Fruit fly (Drosophila melanogaster): ENCODE results near the gene CG4631.

CG4631 gene

DNA sequence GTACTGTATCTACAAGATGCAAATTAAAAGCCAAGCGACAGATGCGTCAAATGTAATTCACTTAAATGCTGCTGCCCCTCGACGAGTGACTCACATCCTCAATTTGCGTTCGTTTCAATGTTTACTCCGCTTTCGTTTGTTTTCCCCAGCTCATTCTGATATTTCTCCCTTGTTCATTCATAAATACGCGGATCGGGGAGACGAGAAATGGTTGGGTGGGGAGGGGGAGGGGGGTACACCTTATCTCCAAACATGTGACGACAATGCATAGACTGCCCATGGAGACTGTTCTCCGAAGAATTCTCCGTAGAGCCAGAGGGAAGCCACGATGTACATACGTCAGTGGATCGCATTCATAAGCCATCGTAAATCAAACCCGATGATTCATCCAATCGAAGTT, 30.2 kb downstream of the CG4631 start:
- TF ChIP-seq psq (optimal IDR thresholded peaks at IDR 0.05) (no peak), usp (GFP tag; optimal IDR thresholded peaks at IDR 0.05) (no peak), pan (optimal IDR thresholded peaks at IDR 0.05) (no peak), Dll (optimal IDR thresholded peaks at IDR 0.05) (no peak), EcR (GFP tag; optimal IDR thresholded peaks at IDR 0.05) (no peak)

dm6 chr2L:16638349-16638748, 31.2 kb downstream of the CG4631 start:
- TF ChIP-seq Dll (optimal IDR thresholded peaks at IDR 0.05) (no peak), pan (optimal IDR thresholded peaks at IDR 0.05) (no peak), usp (GFP tag; optimal IDR thresholded peaks at IDR 0.05) (no peak), EcR (GFP tag; optimal IDR thresholded peaks at IDR 0.05) (no peak), CG8478 (optimal IDR thresholded peaks at IDR 0.05) (no peak), psq (optimal IDR thresholded peaks at IDR 0.05) (no peak)

- TF ChIP-seq psq (optimal IDR thresholded peaks at IDR 0.05) = no peak
- no peak for TF ChIP-seq Dll (optimal IDR thresholded peaks at IDR 0.05)
- TF ChIP-seq EcR (GFP tag; optimal IDR thresholded peaks at IDR 0.05) = no peak
- TF ChIP-seq pan (optimal IDR thresholded peaks at IDR 0.05) = no peak
- no peak for TF ChIP-seq CG8478 (optimal IDR thresholded peaks at IDR 0.05)
- TF ChIP-seq usp (GFP tag; optimal IDR thresholded peaks at IDR 0.05) = no peak
Observed at dm6 chr2L:16640846-16641245, 33.7 kb downstream of the CG4631 start.

DNA sequence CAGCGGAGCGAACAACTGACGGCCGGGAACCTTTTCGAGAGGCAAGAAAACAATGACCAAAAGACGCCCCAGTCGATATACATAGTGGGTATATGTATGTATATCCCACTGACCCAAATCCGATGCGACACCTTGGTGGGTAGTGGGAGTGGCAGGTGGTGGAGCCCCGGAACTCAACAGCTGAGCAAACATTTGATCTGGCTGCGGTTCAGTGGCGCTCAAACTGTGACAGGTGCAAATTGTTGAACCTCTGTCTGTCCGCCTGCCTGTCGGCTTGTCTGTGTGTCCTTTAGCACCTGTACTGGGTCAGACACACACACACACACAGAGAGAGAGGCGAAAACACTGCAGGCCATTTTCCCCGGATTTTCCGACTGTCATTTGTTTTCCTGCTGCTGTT, 36.3 kb downstream of the CG4631 start:
- TF ChIP-seq EcR (GFP tag; optimal IDR thresholded peaks at IDR 0.05) (no peak), psq (optimal IDR thresholded peaks at IDR 0.05) (no peak), usp (GFP tag; optimal IDR thresholded peaks at IDR 0.05) (no peak), Dll (optimal IDR thresholded peaks at IDR 0.05) (no peak), pan (optimal IDR thresholded peaks at IDR 0.05) (no peak), CG8478 (optimal IDR thresholded peaks at IDR 0.05) (no peak)

DNA sequence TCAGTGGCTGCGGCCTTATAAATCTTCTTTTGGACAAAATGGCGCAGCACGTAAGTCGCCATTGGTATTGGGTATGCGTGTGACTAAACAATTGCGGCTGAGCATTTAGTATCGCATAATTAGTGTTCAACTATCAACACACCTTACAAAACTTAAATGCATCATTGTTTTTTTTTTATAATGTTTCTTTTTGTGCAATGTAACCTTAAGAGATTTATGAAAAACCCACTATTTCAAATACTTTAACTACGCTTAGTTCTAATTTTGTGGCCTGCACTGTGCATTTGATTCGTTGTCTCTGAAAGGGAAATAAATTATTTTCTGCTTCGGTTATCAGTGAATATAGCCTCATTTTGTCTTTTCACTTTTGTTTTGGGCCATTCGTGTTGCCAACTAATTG, 36.8 kb downstream of the CG4631 start:
- TF ChIP-seq EcR (GFP tag; optimal IDR thresholded peaks at IDR 0.05) = no peak
- TF ChIP-seq pan (optimal IDR thresholded peaks at IDR 0.05) = no peak
- TF ChIP-seq CG8478 (optimal IDR thresholded peaks at IDR 0.05) = no peak
- TF ChIP-seq usp (GFP tag; optimal IDR thresholded peaks at IDR 0.05) = no peak
- TF ChIP-seq psq (optimal IDR thresholded peaks at IDR 0.05) = no peak
- no peak for TF ChIP-seq Dll (optimal IDR thresholded peaks at IDR 0.05)

- TF ChIP-seq psq (optimal IDR thresholded peaks at IDR 0.05) (no peak), CG8478 (optimal IDR thresholded peaks at IDR 0.05) (no peak), usp (GFP tag; optimal IDR thresholded peaks at IDR 0.05) (no peak), EcR (GFP tag; optimal IDR thresholded peaks at IDR 0.05) (peak in 1 of 2 experiments; percentile 21)
Observed at dm6 chr2L:16645479-16646302, 38.5 kb downstream of the CG4631 start.

DNA sequence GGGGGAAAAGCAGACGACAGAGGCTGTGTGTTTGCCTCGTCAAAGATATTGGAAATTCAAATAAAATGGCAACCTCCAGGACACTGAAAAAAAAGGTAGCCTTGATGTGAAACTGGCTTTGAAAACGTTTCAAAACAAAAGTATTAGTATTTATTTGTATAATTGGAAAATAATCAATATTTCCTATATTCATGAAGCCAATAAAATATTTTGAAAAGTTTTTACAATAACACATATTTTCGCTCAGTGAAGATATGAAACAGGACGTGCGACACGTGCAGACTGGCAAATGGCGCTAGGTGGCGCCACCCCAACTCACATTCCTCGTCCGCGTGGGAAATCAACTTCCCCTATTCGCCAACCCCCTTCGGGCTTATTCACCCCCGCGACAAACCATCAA, 40.6 kb downstream of the CG4631 start:
- no peak for TF ChIP-seq CG8478 (optimal IDR thresholded peaks at IDR 0.05)
- no peak for TF ChIP-seq EcR (GFP tag; optimal IDR thresholded peaks at IDR 0.05)
- no peak for TF ChIP-seq Dll (optimal IDR thresholded peaks at IDR 0.05)
- TF ChIP-seq pan (optimal IDR thresholded peaks at IDR 0.05) = no peak
- TF ChIP-seq usp (GFP tag; optimal IDR thresholded peaks at IDR 0.05) = no peak
- TF ChIP-seq psq (optimal IDR thresholded peaks at IDR 0.05) = no peak

- TF ChIP-seq usp (GFP tag; optimal IDR thresholded peaks at IDR 0.05) (no peak), CG8478 (optimal IDR thresholded peaks at IDR 0.05) (no peak), EcR (GFP tag; optimal IDR thresholded peaks at IDR 0.05) (no peak), pan (optimal IDR thresholded peaks at IDR 0.05) (no peak)
Observed at dm6 chr2L:16648925-16649324, 41.8 kb downstream of the CG4631 start.

DNA sequence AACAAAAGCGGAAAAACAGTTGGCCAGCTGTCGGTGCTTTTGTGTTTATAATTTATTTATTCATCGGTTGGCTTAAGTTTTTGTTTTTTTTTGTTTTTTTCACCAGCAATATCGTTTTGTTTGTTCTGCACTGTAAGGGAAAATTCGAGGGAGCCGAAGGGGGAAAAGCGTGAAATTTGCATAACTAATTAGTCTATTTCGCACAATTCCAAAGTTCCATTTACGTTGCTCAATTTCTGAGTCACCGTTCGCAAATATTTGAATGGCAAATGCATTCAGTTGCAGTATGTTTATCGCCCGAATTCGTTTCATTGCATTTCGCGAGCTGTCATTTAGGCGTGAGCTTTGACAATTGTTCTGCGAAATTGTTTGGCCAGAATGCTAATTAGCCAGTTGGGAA, 46.4 kb downstream of the CG4631 start:
- TF ChIP-seq pan (optimal IDR thresholded peaks at IDR 0.05) (no peak), Dll (optimal IDR thresholded peaks at IDR 0.05) (no peak), EcR (GFP tag; optimal IDR thresholded peaks at IDR 0.05) (no peak), usp (GFP tag; optimal IDR thresholded peaks at IDR 0.05) (no peak), psq (optimal IDR thresholded peaks at IDR 0.05) (no peak), CG8478 (optimal IDR thresholded peaks at IDR 0.05) (no peak)

DNA sequence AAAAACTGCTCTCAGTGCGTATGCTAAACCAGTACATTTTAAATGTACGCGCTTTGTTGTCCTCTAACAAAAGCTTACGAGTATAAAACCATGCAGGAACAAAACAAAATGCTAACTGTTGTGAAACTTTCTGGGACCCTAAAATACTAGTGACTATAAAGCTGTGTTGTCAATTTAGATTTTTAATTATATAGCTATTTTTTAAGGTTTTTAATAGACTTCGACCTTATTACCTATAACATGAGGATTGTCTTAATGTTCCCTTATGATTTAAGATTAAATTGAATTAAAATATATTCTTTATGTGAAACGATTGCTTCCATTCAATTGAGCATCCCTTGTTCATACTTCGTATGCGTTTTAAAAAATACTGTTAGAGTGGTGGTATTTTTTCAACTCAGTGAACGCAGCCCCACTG, 49.5 kb downstream of the CG4631 start:
- TF ChIP-seq EcR (GFP tag; optimal IDR thresholded peaks at IDR 0.05) (no peak), pan (optimal IDR thresholded peaks at IDR 0.05) (no peak), CG8478 (optimal IDR thresholded peaks at IDR 0.05) (no peak), psq (optimal IDR thresholded peaks at IDR 0.05) (no peak), usp (GFP tag; optimal IDR thresholded peaks at IDR 0.05) (no peak)

- TF ChIP-seq CG8478 (optimal IDR thresholded peaks at IDR 0.05) (no peak), Dll (optimal IDR thresholded peaks at IDR 0.05) (no peak), usp (GFP tag; optimal IDR thresholded peaks at IDR 0.05) (no peak), EcR (GFP tag; optimal IDR thresholded peaks at IDR 0.05) (no peak), psq (optimal IDR thresholded peaks at IDR 0.05) (no peak), pan (optimal IDR thresholded peaks at IDR 0.05) (no peak)
Observed at dm6 chr2L:16657467-16657866, 50.3 kb downstream of the CG4631 start.

All from whole organism.